Fruit fly (Drosophila melanogaster): Measurements from ENCODE around the gene CG46394.

DNA sequence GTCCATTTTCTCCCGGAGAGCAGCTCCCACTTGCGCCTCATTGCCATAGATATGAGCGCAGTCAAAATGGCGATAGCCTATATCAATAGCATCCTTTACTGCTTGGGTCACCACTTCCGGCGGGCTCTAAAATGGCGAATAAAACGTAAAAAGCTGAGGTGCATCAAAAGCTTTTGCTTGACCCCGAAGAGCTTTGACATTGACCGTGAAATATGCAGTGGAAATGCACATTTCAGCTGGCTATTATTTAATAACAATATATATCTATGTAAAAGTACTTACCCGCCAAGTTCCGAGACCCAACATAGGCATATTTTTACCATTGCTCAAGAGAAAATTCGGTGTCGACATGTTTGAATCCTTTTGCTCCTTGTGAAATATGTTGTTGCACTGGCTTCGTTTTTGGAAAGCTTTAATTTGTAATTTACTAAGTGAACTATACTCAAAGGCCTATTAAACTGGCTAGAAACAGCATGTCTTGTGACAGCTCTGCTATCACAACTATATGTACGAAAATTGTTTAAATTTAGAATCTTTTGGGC is 25.5 kb downstream of the CG46394 start, which contains the start of gene CG6083:
- TF ChIP-seq Dll (optimal IDR thresholded peaks at IDR 0.05) (no peak), CG8478 (optimal IDR thresholded peaks at IDR 0.05) (no peak), pan (optimal IDR thresholded peaks at IDR 0.05) (no peak), usp (GFP tag; optimal IDR thresholded peaks at IDR 0.05) (no peak), psq (optimal IDR thresholded peaks at IDR 0.05) (no peak)

Data from whole organism.